Fruit fly (Drosophila melanogaster) whole organism, embryonic: ENCODE data around the gene asun.

Experiments
- BEAF-32 ChIP-seq: fragments of 200-800 bp; sonication (Bioruptor generic); optimal IDR thresholded peaks from 3 replicates; lab custom pipeline; 2017; ENCODE audit warnings: missing biosample characterization, missing genetic modification characterization, mild to moderate bottlenecking, moderate library complexity, missing genetic modification reagents
- CG10267 ChIP-seq: fragments of 200-800 bp; sonication (Bioruptor generic); optimal IDR thresholded peaks from 2 replicates; lab custom pipeline; 2018; ENCODE audit warnings: missing biosample characterization, mild to moderate bottlenecking, missing genetic modification characterization, moderate library complexity
- CG11560 ChIP-seq: fragments of 200-800 bp; sonication (Bioruptor generic); IDR thresholded peaks from 3 replicates; pipeline ENCODE4 v1.3.6; 2022; ENCODE audit warnings: missing biosample characterization, missing genetic modification characterization
- CG13296 ChIP-seq: fragments of 200-800 bp; sonication (Bioruptor generic); optimal IDR thresholded peaks from 3 replicates; lab custom pipeline; 2018; ENCODE audit warnings: missing biosample characterization, mild to moderate bottlenecking, missing genetic modification characterization
- CG14965 ChIP-seq: fragments of 200-800 bp; sonication (Bioruptor generic); optimal IDR thresholded peaks from 2 replicates; lab custom pipeline; 2016; ENCODE audit warnings: missing biosample characterization, missing genetic modification characterization, borderline replicate concordance
- CG15514 ChIP-seq: fragments of 200-800 bp; sonication (Bioruptor generic); optimal IDR thresholded peaks from 3 replicates; lab custom pipeline; 2017; ENCODE audit warnings: missing biosample characterization, missing genetic modification characterization, mild to moderate bottlenecking, moderate library complexity, missing genetic modification reagents
- CG17802 ChIP-seq: fragments of 200-800 bp; sonication (Bioruptor generic); optimal IDR thresholded peaks from 2 replicates; lab custom pipeline; 2018; ENCODE audit warnings: missing biosample characterization, mild to moderate bottlenecking, missing genetic modification characterization, moderate library complexity
- CG1832 ChIP-seq: fragments of 200-800 bp; sonication (Bioruptor generic); optimal IDR thresholded peaks from 2 replicates; lab custom pipeline; 2017; ENCODE audit warnings: missing biosample characterization, mild to moderate bottlenecking, missing genetic modification characterization, inconsistent platforms
- CG30403 ChIP-seq: fragments of 200-800 bp; sonication (Bioruptor generic); optimal IDR thresholded peaks from 3 replicates; lab custom pipeline; 2016; ENCODE audit warnings: missing biosample characterization, missing genetic modification characterization
- CG31365 ChIP-seq: fragments of 200-800 bp; sonication (Bioruptor generic); optimal IDR thresholded peaks from 2 replicates; lab custom pipeline; 2018; ENCODE audit warnings: missing biosample characterization, mild to moderate bottlenecking, missing genetic modification characterization
- CG31441 ChIP-seq: fragments of 200-800 bp; sonication (Bioruptor generic); IDR thresholded peaks from 2 replicates; pipeline ENCODE4 v1.3.6; 2022; ENCODE audit warnings: missing biosample characterization, missing genetic modification characterization
- CG33213 ChIP-seq: fragments of 200-800 bp; sonication (Bioruptor generic); optimal IDR thresholded peaks from 3 replicates; lab custom pipeline; 2016; ENCODE audit warnings: missing biosample characterization, missing genetic modification characterization
- CG4854 ChIP-seq: fragments of 200-800 bp; sonication (Bioruptor generic); optimal IDR thresholded peaks from 2 replicates; lab custom pipeline; 2016; ENCODE audit warnings: missing biosample characterization, missing genetic modification characterization, inconsistent platforms
- CG5953 ChIP-seq: fragments of 200-800 bp; sonication (Bioruptor generic); IDR thresholded peaks from 2 replicates; pipeline ENCODE4 v1.3.6; 2022; ENCODE audit warnings: missing biosample characterization, missing genetic modification characterization
- CG6689 ChIP-seq: fragments of 200-800 bp; sonication (Bioruptor generic); IDR thresholded peaks from 2 replicates; pipeline ENCODE4 v1.3.6; 2022; ENCODE audit warnings: missing biosample characterization, missing genetic modification characterization
- CG6765 ChIP-seq: fragments of 200-800 bp; sonication (Bioruptor generic); optimal IDR thresholded peaks from 3 replicates; lab custom pipeline; 2017; ENCODE audit warnings: missing biosample characterization, mild to moderate bottlenecking, missing genetic modification characterization
- CG6854 ChIP-seq: fragments of 200-800 bp; sonication (Bioruptor generic); optimal IDR thresholded peaks from 3 replicates; lab custom pipeline; 2017; ENCODE audit warnings: missing biosample characterization, mild to moderate bottlenecking, missing genetic modification characterization
- CG8290 ChIP-seq, 3 experiments: fragments of 200-800 bp; sonication (Bioruptor generic); optimal IDR thresholded peaks; 2 replicates each; lab custom pipeline; 2016 to 2019; ENCODE audit warnings: missing biosample characterization in 3 of 3, missing genetic modification characterization in 3 of 3, mild to moderate bottlenecking in 2 of 3, moderate library complexity in 1 of 3
- CG9215 ChIP-seq: fragments of 200-800 bp; sonication (Bioruptor generic); IDR thresholded peaks from 2 replicates; pipeline ENCODE4 v1.3.6; 2022; ENCODE audit warnings: missing biosample characterization, missing genetic modification characterization
- CkIIα-i1 ChIP-seq: fragments of 200-800 bp; sonication (Bioruptor generic); IDR thresholded peaks from 2 replicates; pipeline ENCODE4 v1.3.6; 2022; ENCODE audit warnings: missing biosample characterization, missing genetic modification characterization
- CrebB ChIP-seq: fragments of 200-800 bp; sonication (Bioruptor generic); optimal IDR thresholded peaks from 3 replicates; lab custom pipeline; 2018; ENCODE audit warnings: missing biosample characterization, mild to moderate bottlenecking, missing genetic modification characterization
- Dbx ChIP-seq: fragments of 200-800 bp; sonication (Bioruptor generic); IDR thresholded peaks from 3 replicates; pipeline ENCODE4 v1.3.6; 2022; ENCODE audit warnings: missing biosample characterization, missing genetic modification characterization
- Dfd ChIP-seq, 2 experiments: fragments of >200 bp; optimal IDR thresholded peaks; 2 replicates each; lab custom pipeline; 2017; ENCODE audit warnings: missing biosample characterization in 2 of 2, missing genetic modification characterization in 2 of 2
- Doc3 ChIP-seq: fragments of 200-800 bp; sonication (Bioruptor generic); IDR thresholded peaks from 3 replicates; pipeline ENCODE4 v1.3.6; 2022; ENCODE audit warnings: missing biosample characterization, missing genetic modification characterization; ENCODE audit not compliant: partially characterized antibody
- HLH3B ChIP-seq: fragments of 200-800 bp; sonication (Bioruptor generic); IDR thresholded peaks from 2 replicates; pipeline ENCODE4 v1.3.6; 2022; ENCODE audit warnings: missing biosample characterization, missing genetic modification characterization
- HmgZ ChIP-seq: fragments of 200-800 bp; sonication (Bioruptor generic); optimal IDR thresholded peaks from 2 replicates; lab custom pipeline; 2018; ENCODE audit warnings: missing biosample characterization, mild to moderate bottlenecking, missing genetic modification characterization
- Pdp1 ChIP-seq, 2 experiments: fragments of 200-800 bp; sonication (Bioruptor generic); optimal IDR thresholded peaks; 3 replicates each; lab custom pipeline; 2016; ENCODE audit warnings: missing biosample characterization in 2 of 2, missing genetic modification characterization in 2 of 2, mild to moderate bottlenecking in 1 of 2, moderate library complexity in 1 of 2
- Side ChIP-seq: fragments of 200-800 bp; sonication (Bioruptor generic); optimal IDR thresholded peaks from 2 replicates; lab custom pipeline; 2016; ENCODE audit warnings: missing biosample characterization, missing genetic modification characterization
- Sin3A ChIP-seq: fragments of >200 bp; optimal IDR thresholded peaks from 2 replicates; lab custom pipeline; 2018
- Stat92E ChIP-seq, 3 experiments: fragments of >200 bp in 2 of 3; fragments of 200-800 bp in 1 of 3; sonication (Bioruptor generic) in 1 of 3; optimal IDR thresholded peaks; 2 replicates each; lab custom pipeline; 2017 to 2019; ENCODE audit warnings: missing biosample characterization in 3 of 3, missing genetic modification characterization in 3 of 3, mild to moderate bottlenecking in 1 of 3, moderate library complexity in 1 of 3
- Tbp ChIP-seq: fragments of >200 bp; optimal IDR thresholded peaks from 2 replicates; lab custom pipeline; 2018; ENCODE audit warnings: missing biosample characterization, missing genetic modification characterization
- YL-1 ChIP-seq: fragments of 200-800 bp; sonication (Bioruptor generic); optimal IDR thresholded peaks from 3 replicates; lab custom pipeline; 2017; ENCODE audit warnings: missing biosample characterization, mild to moderate bottlenecking, missing genetic modification characterization
- ac ChIP-seq: fragments of 200-800 bp; sonication (Bioruptor generic); optimal IDR thresholded peaks from 3 replicates; lab custom pipeline; 2017; ENCODE audit warnings: missing biosample characterization, mild to moderate bottlenecking, missing genetic modification characterization
- bbx ChIP-seq: fragments of 200-800 bp; sonication (Bioruptor generic); IDR thresholded peaks from 2 replicates; pipeline ENCODE4 v1.3.6; 2022; ENCODE audit warnings: missing biosample characterization, missing genetic modification characterization; ENCODE audit not compliant: partially characterized antibody
- bcd ChIP-seq: fragments of 200-800 bp; sonication (Bioruptor generic); optimal IDR thresholded peaks from 2 replicates; lab custom pipeline; 2017; ENCODE audit warnings: missing biosample characterization, mild to moderate bottlenecking, missing genetic modification characterization
- bowl ChIP-seq: fragments of 200-800 bp; sonication (Bioruptor generic); IDR thresholded peaks from 2 replicates; pipeline ENCODE4 v1.3.6; 2022; ENCODE audit warnings: missing biosample characterization, missing genetic modification characterization
- cas ChIP-seq: fragments of 200-800 bp; sonication (Bioruptor generic); IDR thresholded peaks from 2 replicates; pipeline ENCODE4 v1.3.6; 2022; ENCODE audit warnings: missing biosample characterization, missing genetic modification characterization
- gro ChIP-seq: fragments of 200-800 bp; sonication (Bioruptor generic); optimal IDR thresholded peaks from 2 replicates; lab custom pipeline; 2016; ENCODE audit warnings: missing biosample characterization, missing genetic modification characterization
- gsb-n ChIP-seq: fragments of 200-800 bp; sonication (Bioruptor generic); optimal IDR thresholded peaks from 3 replicates; lab custom pipeline; 2018; ENCODE audit warnings: missing biosample characterization, mild to moderate bottlenecking, missing genetic modification characterization
- jigr1 ChIP-seq: fragments of 200-800 bp; sonication (Bioruptor generic); IDR thresholded peaks from 3 replicates; pipeline ENCODE4 v1.3.6; 2022; ENCODE audit warnings: missing biosample characterization, missing genetic modification characterization
- kni ChIP-seq: fragments of 200-800 bp; sonication (Bioruptor generic); optimal IDR thresholded peaks from 3 replicates; lab custom pipeline; 2017; ENCODE audit warnings: mild to moderate bottlenecking, missing biosample characterization, missing genetic modification reagents, missing genetic modification characterization
- lov ChIP-seq, 2 experiments: fragments of 200-800 bp in 1 of 2; fragments of >200 bp in 1 of 2; sonication (Bioruptor generic) in 1 of 2; IDR thresholded peaks in 1 of 2; optimal IDR thresholded peaks in 1 of 2; 2 replicates in 1 of 2; 3 replicates in 1 of 2; pipeline versions ENCODE4 v1.3.6 to Lab custom; 2017 to 2022; ENCODE audit warnings: missing biosample characterization in 1 of 2, missing genetic modification characterization in 1 of 2
- nmo ChIP-seq: fragments of 200-800 bp; sonication (Bioruptor generic); optimal IDR thresholded peaks from 2 replicates; lab custom pipeline; 2018; ENCODE audit warnings: missing biosample characterization, mild to moderate bottlenecking, missing genetic modification characterization, moderate library complexity
- pan ChIP-seq, 4 experiments: fragments of >200 bp in 3 of 4; fragments of 200-800 bp in 1 of 4; sonication (Bioruptor generic) in 1 of 4; optimal IDR thresholded peaks in 3 of 4; IDR thresholded peaks in 1 of 4; 2 replicates each; pipeline versions ENCODE4 v1.3.6 to Lab custom; 2017 to 2022; ENCODE audit warnings: missing biosample characterization in 2 of 4, missing genetic modification characterization in 2 of 4, mixed read lengths in 1 of 4
- repo ChIP-seq: fragments of 200-800 bp; sonication (Bioruptor generic); optimal IDR thresholded peaks from 2 replicates; lab custom pipeline; 2016; ENCODE audit warnings: missing biosample characterization, missing genetic modification characterization
- sd ChIP-seq: fragments of 200-800 bp; sonication (Bioruptor generic); optimal IDR thresholded peaks from 3 replicates; lab custom pipeline; 2018; ENCODE audit warnings: missing biosample characterization, mild to moderate bottlenecking, missing genetic modification characterization, moderate library complexity
- yki ChIP-seq: fragments of >200 bp; optimal IDR thresholded peaks from 3 replicates; lab custom pipeline; 2018

The asun gene

DNA sequence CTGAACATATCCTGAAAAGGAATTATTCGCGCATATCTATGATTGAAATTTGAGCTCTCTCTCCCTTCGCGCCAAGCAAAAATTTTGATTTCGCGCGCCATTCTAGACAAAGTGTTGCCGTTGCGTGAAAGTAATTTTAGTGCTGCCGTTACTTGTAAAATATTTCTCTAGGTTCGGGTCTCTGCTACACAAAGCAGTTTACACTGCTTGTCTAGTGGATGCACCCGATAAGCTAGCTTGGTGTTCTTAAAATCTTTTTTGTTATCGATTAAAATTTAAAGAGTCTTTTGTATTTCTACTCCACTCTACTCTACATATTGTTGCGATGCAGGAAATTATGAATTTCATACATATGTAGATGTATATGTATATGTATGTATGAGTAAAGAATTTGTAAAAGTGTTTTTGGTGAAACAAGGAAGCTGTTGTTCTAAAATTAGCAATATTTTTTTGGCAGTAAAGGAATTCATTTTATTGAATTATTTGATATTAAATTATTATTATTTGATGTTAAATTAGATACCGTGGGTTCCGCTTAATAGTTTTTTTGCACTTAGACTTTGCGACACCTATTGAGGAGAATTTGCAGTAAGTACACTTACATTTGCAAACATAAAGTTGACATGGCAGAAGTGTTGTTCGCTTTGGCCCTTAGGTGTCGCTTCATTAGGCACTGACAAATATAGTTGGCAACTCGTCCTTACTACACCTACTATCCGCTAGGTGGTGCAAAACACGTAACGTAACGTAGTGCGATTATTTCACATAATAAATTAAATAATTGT is 3.5 kb upstream of the asun start (continued):
- no peak for TF ChIP-seq bowl (GFP tag; lab: Robert Waterston, UW)
- peak; percentile 49 for TF ChIP-seq CG9215 (GFP tag; lab: Robert Waterston, UW)
- TF ChIP-seq HLH3B: peak; percentile 75
- TF ChIP-seq CG11560 (tag; lab: Robert Waterston, UW): peak; percentile 92
- TF ChIP-seq BEAF-32 (GFP tag; lab: Kevin White, UChicago): peak; percentile 67
- TF ChIP-seq HmgZ (tag; lab: Kevin White, UChicago): peak; percentile 80
- no peak for TF ChIP-seq bcd
- TF ChIP-seq yki (lab: Kevin White, UChicago): peak; percentile 33
- TF ChIP-seq CG31441 (GFP tag; lab: Robert Waterston, UW): no peak; the same call in none of the 2 replicates
- TF ChIP-seq CG6854: peak; percentile 55
- peak; percentile 99 for TF ChIP-seq CG31365 (tag; lab: Kevin White, UChicago)
- no peak for TF ChIP-seq sd (tag; lab: Kevin White, UChicago)
- no peak for TF ChIP-seq CkIIα-i1
- peak; percentile 11; the same call in 1 of the 2 replicates for TF ChIP-seq bbx
- peak; percentile 98 for TF ChIP-seq CG14965
- 0 out of 2 replicates have a peak, but pooled peaks have one; percentile 5 for TF ChIP-seq CG5953 (GFP tag; lab: Robert Waterston, UW)
- TF ChIP-seq Pdp1 (GFP tag; optimal IDR thresholded peaks at IDR 0.05; lab: Kevin White, UChicago): peak; percentile 67 to 76
- TF ChIP-seq jigr1 (GFP tag; lab: Robert Waterston, UW): no peak
- TF ChIP-seq pan (optimal IDR thresholded peaks at IDR 0.05; lab: Kevin White, UChicago): no peak
- peak in 1 of 2 experiments; percentile 77 for TF ChIP-seq pan (GFP tag; optimal IDR thresholded peaks at IDR 0.05 in 1 of 2, IDR thresholded peaks at IDR 0.05 in 1 of 2)
- no peak for TF ChIP-seq Doc3 (GFP tag; lab: Robert Waterston, UW)
- TF ChIP-seq CG15514 (GFP tag; lab: Kevin White, UChicago): peak; percentile 72
- TF ChIP-seq gro: peak; percentile 23
- peak; percentile 42 for TF ChIP-seq CG6689
- TF ChIP-seq CG30403 (GFP tag; lab: Kevin White, UChicago): peak; percentile 72
- TF ChIP-seq CrebB (tag; lab: Kevin White, UChicago): peak; percentile 23
- TF ChIP-seq CG17802 (tag; lab: Kevin White, UChicago): peak; percentile 68
- TF ChIP-seq CG8290 (GFP tag; optimal IDR thresholded peaks at IDR 0.05; lab: Kevin White, UChicago): peak; percentile 19
- TF ChIP-seq CG8290 (tag; optimal IDR thresholded peaks at IDR 0.05; lab: Kevin White, UChicago): peak; percentile 26 to 87
- peak; percentile 61 for TF ChIP-seq Dbx (GFP tag; lab: Robert Waterston, UW)
- TF ChIP-seq YL-1 (GFP tag; lab: Kevin White, UChicago): no peak
- peak; percentile 48 for TF ChIP-seq CG6765 (GFP tag; lab: Kevin White, UChicago)
- peak; percentile 48 for TF ChIP-seq CG10267 (tag; lab: Kevin White, UChicago)
- no peak for TF ChIP-seq ac (GFP tag; lab: Kevin White, UChicago)
- peak; percentile 53 for TF ChIP-seq Side (GFP tag; lab: Kevin White, UChicago)
- peak; percentile 67 for TF ChIP-seq repo (GFP tag; lab: Kevin White, UChicago)
- no peak for TF ChIP-seq cas
- no peak for TF ChIP-seq lov (optimal IDR thresholded peaks at IDR 0.05; lab: Kevin White, UChicago)
- TF ChIP-seq lov (GFP tag; IDR thresholded peaks at IDR 0.05; lab: Robert Waterston, UW): peak; percentile 74; the same call in 1 of the 3 replicates
- TF ChIP-seq gsb-n (tag; lab: Kevin White, UChicago): peak; percentile 51
- TF ChIP-seq CG4854 (GFP tag; lab: Kevin White, UChicago): peak; percentile 94
- no peak for TF ChIP-seq Sin3A
- no peak for TF ChIP-seq CG1832 (GFP tag; lab: Kevin White, UChicago)
- TF ChIP-seq Tbp: no peak
- no peak for TF ChIP-seq Stat92E (GFP tag; optimal IDR thresholded peaks at IDR 0.05; lab: Kevin White, UChicago)
- TF ChIP-seq CG13296 (GFP tag; lab: Kevin White, UChicago): no peak
- TF ChIP-seq Dfd (GFP tag; optimal IDR thresholded peaks at IDR 0.05; lab: Kevin White, UChicago): peak in 1 of 2 experiments; percentile 7
- TF ChIP-seq nmo (GFP tag; lab: Kevin White, UChicago): peak; percentile 43
- TF ChIP-seq CG33213 (GFP tag; lab: Kevin White, UChicago): peak; percentile 78
- peak; percentile 59 for TF ChIP-seq kni (GFP tag; lab: Kevin White, UChicago)
